Fruit fly (Drosophila melanogaster) whole organism, embryonic: ENCODE results near the gene CG1951.

ENCODE experiments used
- B-H2 ChIP-seq: fragments of 200-800 bp; sonication (Bioruptor generic); optimal IDR thresholded peaks from 2 replicates; lab custom pipeline; 2018; ENCODE audit warnings: missing biosample characterization, mild to moderate bottlenecking, missing genetic modification characterization
- BEAF-32 ChIP-seq: fragments of 200-800 bp; sonication (Bioruptor generic); optimal IDR thresholded peaks from 3 replicates; lab custom pipeline; 2017; ENCODE audit warnings: missing biosample characterization, missing genetic modification characterization, mild to moderate bottlenecking, moderate library complexity, missing genetic modification reagents
- CG11504 ChIP-seq: fragments of 200-800 bp; sonication (Bioruptor generic); optimal IDR thresholded peaks from 3 replicates; lab custom pipeline; 2019; ENCODE audit warnings: missing biosample characterization, mild to moderate bottlenecking, missing genetic modification characterization, moderate library complexity
- CG11723 ChIP-seq: fragments of 200-800 bp; sonication (Bioruptor generic); optimal IDR thresholded peaks from 2 replicates; lab custom pipeline; 2017; ENCODE audit warnings: missing biosample characterization, mild to moderate bottlenecking, missing genetic modification characterization
- CG1233 ChIP-seq: fragments of 200-800 bp; sonication (Bioruptor generic); optimal IDR thresholded peaks from 4 replicates; lab custom pipeline; 2018; ENCODE audit warnings: missing biosample characterization, mild to moderate bottlenecking, missing genetic modification characterization
- CG14050 ChIP-seq: fragments of 200-800 bp; sonication (Bioruptor generic); IDR thresholded peaks from 3 replicates; pipeline ENCODE4 v1.3.6; 2022; ENCODE audit warnings: missing biosample characterization, missing genetic modification characterization
- CG16813 ChIP-seq: fragments of 200-800 bp; sonication (Bioruptor generic); IDR thresholded peaks from 3 replicates; pipeline ENCODE4 v1.3.6; 2022; ENCODE audit warnings: missing biosample characterization, missing genetic modification characterization; ENCODE audit not compliant: partially characterized antibody
- CG17802 ChIP-seq: fragments of 200-800 bp; sonication (Bioruptor generic); optimal IDR thresholded peaks from 2 replicates; lab custom pipeline; 2018; ENCODE audit warnings: missing biosample characterization, mild to moderate bottlenecking, missing genetic modification characterization, moderate library complexity
- CG18619 ChIP-seq: fragments of 200-800 bp; sonication (Bioruptor generic); optimal IDR thresholded peaks from 3 replicates; lab custom pipeline; 2017; ENCODE audit warnings: missing biosample characterization, mild to moderate bottlenecking, missing genetic modification characterization
- CG2116 ChIP-seq: fragments of 200-800 bp; sonication (Bioruptor generic); optimal IDR thresholded peaks from 3 replicates; lab custom pipeline; 2018; ENCODE audit warnings: missing biosample characterization, mild to moderate bottlenecking, missing genetic modification characterization
- CG30431 ChIP-seq: fragments of 200-800 bp; sonication (Bioruptor generic); optimal IDR thresholded peaks from 2 replicates; lab custom pipeline; 2017; ENCODE audit warnings: missing biosample characterization, missing genetic modification characterization
- CG31224 ChIP-seq: fragments of 200-800 bp; sonication (Bioruptor generic); IDR thresholded peaks from 2 replicates; pipeline ENCODE4 v1.3.6; 2022; ENCODE audit warnings: missing biosample characterization, missing genetic modification characterization
- CG3838 ChIP-seq: fragments of 200-800 bp; sonication (Bioruptor generic); optimal IDR thresholded peaks from 3 replicates; lab custom pipeline; 2016; ENCODE audit warnings: missing biosample characterization, missing genetic modification characterization
- CG4730 ChIP-seq: fragments of 200-800 bp; sonication (Bioruptor generic); IDR thresholded peaks from 2 replicates; pipeline ENCODE4 v1.3.6; 2022; ENCODE audit warnings: missing biosample characterization, missing genetic modification characterization
- CG6254 ChIP-seq: fragments of 200-800 bp; sonication (Bioruptor generic); optimal IDR thresholded peaks from 3 replicates; lab custom pipeline; 2017; ENCODE audit warnings: mild to moderate bottlenecking, missing biosample characterization, missing genetic modification reagents, missing genetic modification characterization
- CG6854 ChIP-seq: fragments of 200-800 bp; sonication (Bioruptor generic); optimal IDR thresholded peaks from 3 replicates; lab custom pipeline; 2017; ENCODE audit warnings: missing biosample characterization, mild to moderate bottlenecking, missing genetic modification characterization
- CG7786 ChIP-seq: fragments of 200-800 bp; sonication (Bioruptor generic); optimal IDR thresholded peaks from 2 replicates; lab custom pipeline; 2016; ENCODE audit warnings: missing biosample characterization, missing genetic modification characterization
- CG7839 ChIP-seq: fragments of 200-800 bp; sonication (Bioruptor generic); optimal IDR thresholded peaks from 3 replicates; lab custom pipeline; 2018; ENCODE audit warnings: missing biosample characterization, mild to moderate bottlenecking, missing genetic modification characterization, moderate library complexity
- CG8359 ChIP-seq: fragments of 200-800 bp; sonication (Bioruptor generic); optimal IDR thresholded peaks from 2 replicates; lab custom pipeline; 2017; ENCODE audit warnings: missing biosample characterization, mild to moderate bottlenecking, missing genetic modification characterization, borderline replicate concordance
- CG9932 ChIP-seq: fragments of 200-800 bp; sonication (Bioruptor generic); IDR thresholded peaks from 2 replicates; pipeline ENCODE4 v1.3.6; 2022; ENCODE audit warnings: missing biosample characterization, missing genetic modification characterization
- Dek ChIP-seq: fragments of 200-800 bp; sonication (Bioruptor generic); optimal IDR thresholded peaks from 3 replicates; lab custom pipeline; 2019; ENCODE audit warnings: missing biosample characterization, mild to moderate bottlenecking, missing genetic modification characterization, moderate library complexity
- Dp ChIP-seq: fragments of 200-800 bp; sonication (Bioruptor generic); optimal IDR thresholded peaks from 2 replicates; lab custom pipeline; 2018; ENCODE audit warnings: missing biosample characterization, mild to moderate bottlenecking, missing genetic modification characterization, moderate library complexity
- HLH54F ChIP-seq: fragments of 200-800 bp; sonication (Bioruptor generic); optimal IDR thresholded peaks from 3 replicates; lab custom pipeline; 2016; ENCODE audit warnings: missing biosample characterization, missing genetic modification characterization
- Hr3 ChIP-seq: fragments of 200-800 bp; sonication (Bioruptor generic); optimal IDR thresholded peaks from 3 replicates; lab custom pipeline; 2016; ENCODE audit warnings: missing biosample characterization, missing genetic modification characterization
- MTF-1 ChIP-seq: fragments of 200-800 bp; sonication (Bioruptor generic); optimal IDR thresholded peaks from 2 replicates; lab custom pipeline; 2018; ENCODE audit warnings: missing biosample characterization, mild to moderate bottlenecking, missing genetic modification characterization, borderline replicate concordance
- Mrtf ChIP-seq: fragments of 200-800 bp; sonication (Bioruptor generic); IDR thresholded peaks from 3 replicates; pipeline ENCODE4 v1.3.6; 2022; ENCODE audit warnings: missing biosample characterization, missing genetic modification characterization
- Poxn ChIP-seq: fragments of 200-800 bp; sonication (Bioruptor generic); IDR thresholded peaks from 2 replicates; pipeline ENCODE4 v1.3.6; 2022; ENCODE audit warnings: missing biosample characterization, missing genetic modification characterization
- Side ChIP-seq: fragments of 200-800 bp; sonication (Bioruptor generic); optimal IDR thresholded peaks from 2 replicates; lab custom pipeline; 2016; ENCODE audit warnings: missing biosample characterization, missing genetic modification characterization
- Sry-β ChIP-seq: fragments of 200-800 bp; sonication (Bioruptor generic); optimal IDR thresholded peaks from 2 replicates; lab custom pipeline; 2018; ENCODE audit warnings: missing biosample characterization, mild to moderate bottlenecking, missing genetic modification characterization, moderate library complexity
- Trl ChIP-seq, 3 experiments: fragments of >200 bp in 2 of 3; fragments of 200-800 bp in 1 of 3; sonication (Bioruptor generic) in 1 of 3; optimal IDR thresholded peaks; 2 replicates in 1 of 3; 3 replicates in 2 of 3; lab custom pipeline; 2016 to 2017; ENCODE audit warnings: missing biosample characterization in 1 of 3, missing genetic modification characterization in 1 of 3
- ac ChIP-seq: fragments of 200-800 bp; sonication (Bioruptor generic); optimal IDR thresholded peaks from 3 replicates; lab custom pipeline; 2017; ENCODE audit warnings: missing biosample characterization, mild to moderate bottlenecking, missing genetic modification characterization
- ap ChIP-seq: fragments of 200-800 bp; sonication (Bioruptor generic); IDR thresholded peaks from 2 replicates; pipeline ENCODE4 v1.3.6; 2022; ENCODE audit warnings: missing biosample characterization, missing genetic modification characterization
- az2 ChIP-seq: fragments of 200-800 bp; sonication (Bioruptor generic); optimal IDR thresholded peaks from 3 replicates; lab custom pipeline; 2016; ENCODE audit warnings: missing biosample characterization, missing genetic modification characterization
- bcd ChIP-seq: fragments of 200-800 bp; sonication (Bioruptor generic); optimal IDR thresholded peaks from 2 replicates; lab custom pipeline; 2017; ENCODE audit warnings: missing biosample characterization, mild to moderate bottlenecking, missing genetic modification characterization
- cg ChIP-seq: fragments of 200-800 bp; sonication (Bioruptor generic); optimal IDR thresholded peaks from 3 replicates; lab custom pipeline; 2019; ENCODE audit warnings: missing biosample characterization, mild to moderate bottlenecking, missing genetic modification characterization, moderate library complexity
- dmrt99B ChIP-seq: fragments of 200-800 bp; sonication (Bioruptor generic); optimal IDR thresholded peaks from 2 replicates; lab custom pipeline; 2018; ENCODE audit warnings: missing biosample characterization, mild to moderate bottlenecking, missing genetic modification characterization, moderate library complexity
- gcm2 ChIP-seq: fragments of 200-800 bp; sonication (Bioruptor generic); optimal IDR thresholded peaks from 2 replicates; lab custom pipeline; 2016; ENCODE audit warnings: missing biosample characterization, missing genetic modification characterization
- jigr1 ChIP-seq: fragments of 200-800 bp; sonication (Bioruptor generic); IDR thresholded peaks from 3 replicates; pipeline ENCODE4 v1.3.6; 2022; ENCODE audit warnings: missing biosample characterization, missing genetic modification characterization
- lmd ChIP-seq: fragments of 200-800 bp; sonication (Bioruptor generic); IDR thresholded peaks from 2 replicates; pipeline ENCODE4 v1.3.6; 2022; ENCODE audit warnings: missing biosample characterization, missing genetic modification characterization
- luna ChIP-seq: fragments of 200-800 bp; sonication (Bioruptor generic); optimal IDR thresholded peaks from 2 replicates; lab custom pipeline; 2016; ENCODE audit warnings: missing biosample characterization, missing genetic modification characterization
- mirr ChIP-seq: fragments of 200-800 bp; sonication (Bioruptor generic); optimal IDR thresholded peaks from 3 replicates; lab custom pipeline; 2018; ENCODE audit warnings: missing biosample characterization, mild to moderate bottlenecking, missing genetic modification characterization
- mld ChIP-seq: fragments of 200-800 bp; sonication (Bioruptor generic); IDR thresholded peaks from 3 replicates; pipeline ENCODE4 v1.3.6; 2022; ENCODE audit warnings: missing biosample characterization, missing genetic modification characterization; ENCODE audit not compliant: partially characterized antibody
- peb ChIP-seq: fragments of 200-800 bp; sonication (Bioruptor generic); IDR thresholded peaks from 2 replicates; pipeline ENCODE4 v1.3.6; 2022; ENCODE audit warnings: missing biosample characterization, missing genetic modification characterization
- pfk ChIP-seq: fragments of 200-800 bp; sonication (Bioruptor generic); optimal IDR thresholded peaks from 2 replicates; lab custom pipeline; 2018; ENCODE audit warnings: missing biosample characterization, mild to moderate bottlenecking, missing genetic modification characterization, moderate library complexity
- pho ChIP-seq: fragments of 200-800 bp; sonication (Bioruptor generic); optimal IDR thresholded peaks from 2 replicates; lab custom pipeline; 2016; ENCODE audit warnings: missing biosample characterization, missing genetic modification characterization
- stwl ChIP-seq: fragments of 200-800 bp; sonication (Bioruptor generic); optimal IDR thresholded peaks from 3 replicates; lab custom pipeline; 2018; ENCODE audit warnings: missing biosample characterization, mild to moderate bottlenecking, missing genetic modification characterization, moderate library complexity
- unc-4 ChIP-seq: fragments of 200-800 bp; sonication (Bioruptor generic); IDR thresholded peaks from 2 replicates; pipeline ENCODE4 v1.3.6; 2022; ENCODE audit warnings: missing biosample characterization, missing genetic modification characterization; ENCODE audit not compliant: partially characterized antibody
- unpg ChIP-seq: fragments of 200-800 bp; sonication (Bioruptor generic); optimal IDR thresholded peaks from 3 replicates; lab custom pipeline; 2018; ENCODE audit warnings: missing biosample characterization, mild to moderate bottlenecking, missing genetic modification characterization, moderate library complexity
- wor ChIP-seq: fragments of 200-800 bp; sonication (Bioruptor generic); IDR thresholded peaks from 2 replicates; pipeline ENCODE4 v1.3.6; 2022; ENCODE audit warnings: missing biosample characterization, missing genetic modification characterization

Gene CG1951

dm6 chr3R:29063207-29063920, 36.3 kb downstream of the CG1951 start (continued):
- no peak for TF ChIP-seq ap
- no peak for TF ChIP-seq CG6854
- no peak for TF ChIP-seq jigr1 (GFP tag; lab: Robert Waterston, UW)
- peak; percentile 47 for TF ChIP-seq mirr (GFP tag; lab: Kevin White, UChicago)
- TF ChIP-seq stwl (tag; lab: Kevin White, UChicago): peak; percentile 22
- peak; percentile 18 for TF ChIP-seq Dp (GFP tag; lab: Kevin White, UChicago)
- no peak for TF ChIP-seq gcm2 (GFP tag; lab: Kevin White, UChicago)
- TF ChIP-seq wor (GFP tag; lab: Robert Waterston, UW): no peak
- TF ChIP-seq pfk (GFP tag; lab: Kevin White, UChicago): no peak
- TF ChIP-seq CG4730: no peak
- TF ChIP-seq Side (GFP tag; lab: Kevin White, UChicago): peak; percentile 21
- TF ChIP-seq CG11504: peak; percentile 85
- peak; percentile 80 for TF ChIP-seq unpg (GFP tag; lab: Kevin White, UChicago)
- no peak for TF ChIP-seq peb
- TF ChIP-seq CG3838 (GFP tag; lab: Kevin White, UChicago): peak; percentile 24
- TF ChIP-seq CG2116: peak; percentile 78
- peak; percentile 70 for TF ChIP-seq bcd
- no peak for TF ChIP-seq Trl (optimal IDR thresholded peaks at IDR 0.05; lab: Kevin White, UChicago)
- TF ChIP-seq Trl (GFP tag; optimal IDR thresholded peaks at IDR 0.05; lab: Kevin White, UChicago): peak; percentile 65
- TF ChIP-seq luna (GFP tag; lab: Kevin White, UChicago): peak; percentile 59
- TF ChIP-seq CG7786 (GFP tag; lab: Kevin White, UChicago): peak; percentile 16
- peak; percentile 68 for TF ChIP-seq pho (GFP tag; lab: Kevin White, UChicago)
- TF ChIP-seq dmrt99B (tag; lab: Kevin White, UChicago): peak; percentile 74
- peak; percentile 68 for TF ChIP-seq Hr3 (GFP tag; lab: Kevin White, UChicago)
- TF ChIP-seq Sry-β (GFP tag; lab: Kevin White, UChicago): peak; percentile 41
- peak; percentile 57 for TF ChIP-seq az2 (GFP tag; lab: Kevin White, UChicago)
- no peak for TF ChIP-seq ac (GFP tag; lab: Kevin White, UChicago)
- TF ChIP-seq BEAF-32 (GFP tag; lab: Kevin White, UChicago): peak; percentile 97
- TF ChIP-seq unc-4 (GFP tag; lab: Robert Waterston, UW): no peak
- TF ChIP-seq CG8359 (GFP tag; lab: Kevin White, UChicago): peak; percentile 4
- TF ChIP-seq cg: no peak
- peak; percentile 80 for TF ChIP-seq CG7839 (tag; lab: Kevin White, UChicago)
- TF ChIP-seq B-H2: peak; percentile 65
- TF ChIP-seq CG17802: no peak
- TF ChIP-seq MTF-1 (GFP tag; lab: Kevin White, UChicago): no peak
- peak; percentile 73 for TF ChIP-seq CG1233 (GFP tag; lab: Kevin White, UChicago)
- TF ChIP-seq CG31224 (GFP tag; lab: Robert Waterston, UW): no peak
- no peak for TF ChIP-seq CG9932 (GFP tag; lab: Robert Waterston, UW)
- TF ChIP-seq CG30431 (GFP tag; lab: Kevin White, UChicago): peak; percentile 13
- no peak for TF ChIP-seq Mrtf (GFP tag; lab: Robert Waterston, UW)
- TF ChIP-seq mld (GFP tag; lab: Robert Waterston, UW): no peak
- no peak for TF ChIP-seq Poxn (GFP tag; lab: Robert Waterston, UW)
- peak; percentile 76 for TF ChIP-seq Dek (tag; lab: Kevin White, UChicago)
- TF ChIP-seq CG11723: peak; percentile 2
- TF ChIP-seq HLH54F: peak; percentile 18
- peak; percentile 37 for TF ChIP-seq CG6254 (GFP tag; lab: Kevin White, UChicago)
- no peak for TF ChIP-seq CG16813 (GFP tag; lab: Robert Waterston, UW)
- no peak for TF ChIP-seq lmd (GFP tag; lab: Robert Waterston, UW)
- no peak for TF ChIP-seq CG14050 (GFP tag; lab: Robert Waterston, UW)
- peak; percentile 77 for TF ChIP-seq CG18619 (GFP tag; lab: Kevin White, UChicago)
